Fruit fly (Drosophila melanogaster) whole organism, embryonic: Measurements from ENCODE around the gene CG34117.

ENCODE experiments used
- Asciz ChIP-seq: fragments of 200-800 bp; sonication (Bioruptor generic); optimal IDR thresholded peaks from 2 replicates; lab custom pipeline; 2017; ENCODE audit warnings: missing biosample characterization, mild to moderate bottlenecking, missing genetic modification characterization, missing genetic modification reagents
- B-H2 ChIP-seq: fragments of 200-800 bp; sonication (Bioruptor generic); optimal IDR thresholded peaks from 2 replicates; lab custom pipeline; 2018; ENCODE audit warnings: missing biosample characterization, mild to moderate bottlenecking, missing genetic modification characterization
- Blimp-1 ChIP-seq: fragments of 200-800 bp; sonication (Bioruptor generic); optimal IDR thresholded peaks from 3 replicates; lab custom pipeline; 2018; ENCODE audit warnings: missing biosample characterization, missing genetic modification characterization, mild to moderate bottlenecking, moderate library complexity, missing genetic modification reagents
- CG1024 ChIP-seq: fragments of 200-800 bp; sonication (Bioruptor generic); IDR thresholded peaks from 2 replicates; pipeline ENCODE4 v1.3.6; 2022; ENCODE audit warnings: missing biosample characterization, missing genetic modification characterization
- CG11398 ChIP-seq: fragments of 200-800 bp; sonication (Bioruptor generic); optimal IDR thresholded peaks from 2 replicates; lab custom pipeline; 2016; ENCODE audit warnings: missing biosample characterization, missing genetic modification characterization
- CG12659 ChIP-seq: fragments of 200-800 bp; sonication (Bioruptor generic); optimal IDR thresholded peaks from 3 replicates; lab custom pipeline; 2017; ENCODE audit warnings: mild to moderate bottlenecking, missing biosample characterization, missing genetic modification reagents, missing genetic modification characterization
- CG12769 ChIP-seq: fragments of 200-800 bp; sonication (Bioruptor generic); optimal IDR thresholded peaks from 2 replicates; lab custom pipeline; 2019; ENCODE audit warnings: missing biosample characterization, mild to moderate bottlenecking, missing genetic modification characterization, moderate library complexity
- CG16863 ChIP-seq: fragments of 200-800 bp; sonication (Bioruptor generic); optimal IDR thresholded peaks from 3 replicates; lab custom pipeline; 2016; ENCODE audit warnings: missing biosample characterization, missing genetic modification characterization
- CG17568 ChIP-seq: fragments of 200-800 bp; sonication (Bioruptor generic); optimal IDR thresholded peaks from 2 replicates; lab custom pipeline; 2018; ENCODE audit warnings: missing biosample characterization, mild to moderate bottlenecking, missing genetic modification characterization, moderate library complexity
- CG1792 ChIP-seq: fragments of 200-800 bp; sonication (Bioruptor generic); optimal IDR thresholded peaks from 2 replicates; lab custom pipeline; 2016; ENCODE audit warnings: missing biosample characterization, missing genetic modification characterization
- CG18011 ChIP-seq: fragments of 200-800 bp; sonication (Bioruptor generic); optimal IDR thresholded peaks from 2 replicates; lab custom pipeline; 2017; ENCODE audit warnings: missing biosample characterization, missing genetic modification characterization, mild to moderate bottlenecking, moderate library complexity, missing genotype
- CG1832 ChIP-seq: fragments of 200-800 bp; sonication (Bioruptor generic); optimal IDR thresholded peaks from 2 replicates; lab custom pipeline; 2017; ENCODE audit warnings: missing biosample characterization, mild to moderate bottlenecking, missing genetic modification characterization, inconsistent platforms
- CG2116 ChIP-seq: fragments of 200-800 bp; sonication (Bioruptor generic); optimal IDR thresholded peaks from 3 replicates; lab custom pipeline; 2018; ENCODE audit warnings: missing biosample characterization, mild to moderate bottlenecking, missing genetic modification characterization
- CG5953 ChIP-seq: fragments of 200-800 bp; sonication (Bioruptor generic); IDR thresholded peaks from 2 replicates; pipeline ENCODE4 v1.3.6; 2022; ENCODE audit warnings: missing biosample characterization, missing genetic modification characterization
- CG8359 ChIP-seq: fragments of 200-800 bp; sonication (Bioruptor generic); optimal IDR thresholded peaks from 2 replicates; lab custom pipeline; 2017; ENCODE audit warnings: missing biosample characterization, mild to moderate bottlenecking, missing genetic modification characterization, borderline replicate concordance
- CG8924 ChIP-seq: fragments of 200-800 bp; optimal IDR thresholded peaks from 3 replicates; lab custom pipeline; 2019; ENCODE audit warnings: missing biosample characterization, mild to moderate bottlenecking, missing genetic modification characterization, moderate library complexity
- CTCF ChIP-seq: fragments of 200-800 bp; sonication (Bioruptor generic); optimal IDR thresholded peaks from 2 replicates; lab custom pipeline; 2017; ENCODE audit warnings: missing biosample characterization, mild to moderate bottlenecking, missing genetic modification characterization, moderate library complexity
- CkIIα-i1 ChIP-seq: fragments of 200-800 bp; sonication (Bioruptor generic); IDR thresholded peaks from 2 replicates; pipeline ENCODE4 v1.3.6; 2022; ENCODE audit warnings: missing biosample characterization, missing genetic modification characterization
- D19A ChIP-seq: fragments of 200-800 bp; optimal IDR thresholded peaks from 3 replicates; lab custom pipeline; 2019; ENCODE audit warnings: missing biosample characterization, mild to moderate bottlenecking, missing genetic modification characterization, moderate library complexity
- E2f1 ChIP-seq: fragments of 200-800 bp; sonication (Bioruptor generic); IDR thresholded peaks from 2 replicates; pipeline ENCODE4 v1.3.6; 2022; ENCODE audit warnings: missing biosample characterization, missing genetic modification characterization
- Eip74EF ChIP-seq, 2 experiments: fragments of 200-800 bp in 1 of 2; fragments of >200 bp in 1 of 2; sonication (Bioruptor generic) in 1 of 2; optimal IDR thresholded peaks; 2 replicates each; lab custom pipeline; 2017 to 2019; ENCODE audit warnings: missing biosample characterization in 2 of 2, missing genetic modification characterization in 2 of 2, mild to moderate bottlenecking in 1 of 2, moderate library complexity in 1 of 2
- Ets65A ChIP-seq: fragments of 200-800 bp; sonication (Bioruptor generic); peaks from one replicate; lab custom pipeline; 2016; ENCODE audit warnings: missing biosample characterization, missing genetic modification characterization
- MTF-1 ChIP-seq: fragments of 200-800 bp; sonication (Bioruptor generic); optimal IDR thresholded peaks from 2 replicates; lab custom pipeline; 2018; ENCODE audit warnings: missing biosample characterization, mild to moderate bottlenecking, missing genetic modification characterization, borderline replicate concordance
- Myb ChIP-seq: fragments of 200-800 bp; sonication (Bioruptor generic); optimal IDR thresholded peaks from 2 replicates; lab custom pipeline; 2016; ENCODE audit warnings: missing biosample characterization, missing genetic modification characterization
- NC2α ChIP-seq: fragments of 200-800 bp; sonication (Bioruptor generic); optimal IDR thresholded peaks from 2 replicates; lab custom pipeline; 2016; ENCODE audit warnings: missing biosample characterization, missing genetic modification characterization
- NK7.1 ChIP-seq: fragments of 200-800 bp; sonication (Bioruptor generic); optimal IDR thresholded peaks from 3 replicates; lab custom pipeline; 2016; ENCODE audit warnings: missing biosample characterization, missing genetic modification characterization
- Oaz ChIP-seq: fragments of 200-800 bp; sonication (Bioruptor generic); IDR thresholded peaks from 2 replicates; pipeline ENCODE4 v1.3.6; 2022; ENCODE audit warnings: missing biosample characterization, missing genetic modification characterization
- Oli ChIP-seq: fragments of 200-800 bp; sonication (Bioruptor generic); optimal IDR thresholded peaks from 2 replicates; lab custom pipeline; 2018; ENCODE audit warnings: missing biosample characterization, mild to moderate bottlenecking, missing genetic modification characterization, moderate library complexity
- TFAM ChIP-seq: fragments of 200-800 bp; sonication (Bioruptor generic); optimal IDR thresholded peaks from 2 replicates; lab custom pipeline; 2017; ENCODE audit warnings: missing biosample characterization, missing genetic modification characterization, inconsistent platforms
- ap ChIP-seq: fragments of 200-800 bp; sonication (Bioruptor generic); IDR thresholded peaks from 2 replicates; pipeline ENCODE4 v1.3.6; 2022; ENCODE audit warnings: missing biosample characterization, missing genetic modification characterization
- az2 ChIP-seq: fragments of 200-800 bp; sonication (Bioruptor generic); optimal IDR thresholded peaks from 3 replicates; lab custom pipeline; 2016; ENCODE audit warnings: missing biosample characterization, missing genetic modification characterization
- bab2 ChIP-seq: fragments of 200-800 bp; sonication (Bioruptor generic); optimal IDR thresholded peaks from 2 replicates; lab custom pipeline; 2016; ENCODE audit warnings: missing biosample characterization, missing genetic modification characterization
- cg ChIP-seq: fragments of 200-800 bp; sonication (Bioruptor generic); optimal IDR thresholded peaks from 3 replicates; lab custom pipeline; 2019; ENCODE audit warnings: missing biosample characterization, mild to moderate bottlenecking, missing genetic modification characterization, moderate library complexity
- chinmo ChIP-seq: fragments of 200-800 bp; sonication (Bioruptor generic); IDR thresholded peaks from 4 replicates; pipeline ENCODE4 v1.3.6; 2022; ENCODE audit warnings: missing biosample characterization, missing genetic modification characterization; ENCODE audit not compliant: partially characterized antibody
- crol ChIP-seq: fragments of 200-800 bp; sonication (Bioruptor generic); IDR thresholded peaks from 2 replicates; pipeline ENCODE4 v1.3.6; 2022; ENCODE audit warnings: missing biosample characterization, missing genetic modification characterization
- dimm ChIP-seq: fragments of 200-800 bp; sonication (Bioruptor generic); IDR thresholded peaks from 2 replicates; pipeline ENCODE4 v1.3.6; 2022; ENCODE audit warnings: missing biosample characterization, missing genetic modification characterization
- dm ChIP-seq: fragments of 200-800 bp; sonication (Bioruptor generic); optimal IDR thresholded peaks from 3 replicates; lab custom pipeline; 2016; ENCODE audit warnings: missing biosample characterization, missing genetic modification characterization
- gce ChIP-seq: fragments of 200-800 bp; sonication (Bioruptor generic); IDR thresholded peaks from 3 replicates; pipeline ENCODE4 v1.3.6; 2022; ENCODE audit warnings: missing biosample characterization, missing genetic modification characterization
- gro ChIP-seq: fragments of 200-800 bp; sonication (Bioruptor generic); optimal IDR thresholded peaks from 2 replicates; lab custom pipeline; 2016; ENCODE audit warnings: missing biosample characterization, missing genetic modification characterization
- hbn ChIP-seq: fragments of 200-800 bp; sonication (Bioruptor generic); IDR thresholded peaks from 2 replicates; pipeline ENCODE4 v1.3.6; 2022; ENCODE audit warnings: missing biosample characterization, missing genetic modification characterization; ENCODE audit not compliant: partially characterized antibody
- her ChIP-seq: fragments of 200-800 bp; sonication (Bioruptor generic); optimal IDR thresholded peaks from 2 replicates; lab custom pipeline; 2016; ENCODE audit warnings: missing biosample characterization, missing genetic modification characterization
- lab ChIP-seq: fragments of 200-800 bp; sonication (Bioruptor generic); optimal IDR thresholded peaks from 3 replicates; lab custom pipeline; 2017; ENCODE audit warnings: missing biosample characterization, missing genetic modification characterization, mild to moderate bottlenecking, moderate library complexity, missing genetic modification reagents
- lov ChIP-seq, 2 experiments: fragments of 200-800 bp in 1 of 2; fragments of >200 bp in 1 of 2; sonication (Bioruptor generic) in 1 of 2; IDR thresholded peaks in 1 of 2; optimal IDR thresholded peaks in 1 of 2; 2 replicates in 1 of 2; 3 replicates in 1 of 2; pipeline versions ENCODE4 v1.3.6 to Lab custom; 2017 to 2022; ENCODE audit warnings: missing biosample characterization in 1 of 2, missing genetic modification characterization in 1 of 2
- phol ChIP-seq: fragments of 200-800 bp; sonication (Bioruptor generic); optimal IDR thresholded peaks from 3 replicates; lab custom pipeline; 2018; ENCODE audit warnings: missing biosample characterization, mild to moderate bottlenecking, missing genetic modification characterization, moderate library complexity
- sens ChIP-seq: fragments of 200-800 bp; sonication (Bioruptor generic); peaks from one replicate; lab custom pipeline; 2016; ENCODE audit warnings: missing biosample characterization, missing genetic modification characterization
- slbo ChIP-seq: fragments of 200-800 bp; sonication (Bioruptor generic); IDR thresholded peaks from 2 replicates; pipeline ENCODE4 v1.3.6; 2022; ENCODE audit warnings: missing biosample characterization, missing genetic modification characterization
- ssp ChIP-seq: fragments of 200-800 bp; sonication (Bioruptor generic); IDR thresholded peaks from 2 replicates; pipeline ENCODE4 v1.3.6; 2022; ENCODE audit warnings: missing biosample characterization, missing genetic modification characterization
- tx ChIP-seq: fragments of 200-800 bp; sonication (Bioruptor generic); optimal IDR thresholded peaks from 2 replicates; lab custom pipeline; 2016; ENCODE audit warnings: missing biosample characterization, missing genetic modification characterization
- unpg ChIP-seq: fragments of 200-800 bp; sonication (Bioruptor generic); optimal IDR thresholded peaks from 3 replicates; lab custom pipeline; 2018; ENCODE audit warnings: missing biosample characterization, mild to moderate bottlenecking, missing genetic modification characterization, moderate library complexity
- usp ChIP-seq: fragments of >200 bp; optimal IDR thresholded peaks from 2 replicates; lab custom pipeline; 2017; ENCODE audit warnings: missing biosample characterization, missing genetic modification characterization
- z ChIP-seq: fragments of 200-800 bp; sonication (Bioruptor generic); IDR thresholded peaks from 3 replicates; pipeline ENCODE4 v1.3.6; 2022; ENCODE audit warnings: missing biosample characterization, missing genetic modification characterization

CG34117 gene

DNA sequence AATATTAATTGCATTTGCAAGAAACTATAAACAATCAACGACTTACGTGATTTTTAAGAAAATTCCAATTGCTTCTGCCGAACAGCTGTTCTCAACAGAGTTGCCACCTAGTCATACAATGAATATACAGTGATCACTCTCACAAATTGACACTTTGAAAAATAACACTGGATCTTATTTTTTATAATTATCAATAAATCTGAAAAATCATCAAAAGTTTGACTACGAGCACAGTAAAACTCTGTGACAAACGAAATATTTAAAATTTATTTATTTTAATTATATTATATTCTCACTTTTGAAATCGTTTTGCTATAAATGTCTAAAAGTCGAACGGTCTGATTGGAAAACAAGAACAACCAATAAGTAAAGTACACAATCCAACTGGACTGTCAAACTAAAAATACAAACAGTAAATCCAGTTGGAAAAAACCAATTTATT is at the start of gene CG34117 (continued):
- peak; percentile 68 for TF ChIP-seq CG12769 (tag; lab: Kevin White, UChicago)
- TF ChIP-seq CTCF (GFP tag; lab: Kevin White, UChicago), result peak; percentile 2
- 0 out of 2 replicates have a peak, but pooled peaks have one; percentile 35 for TF ChIP-seq Oaz (GFP tag; lab: Robert Waterston, UW)
- TF ChIP-seq gro (GFP tag; lab: Kevin White, UChicago), result peak; percentile 50
- TF ChIP-seq Blimp-1 (GFP tag; lab: Kevin White, UChicago), result peak; percentile 76
- no peak; the same call in 1 of the 2 replicates for TF ChIP-seq CG5953 (GFP tag; lab: Robert Waterston, UW)
- TF ChIP-seq CG8359 (GFP tag; lab: Kevin White, UChicago), result no peak
- TF ChIP-seq hbn (GFP tag; lab: Robert Waterston, UW), result no peak
- peak; percentile 44; the same call in 1 of the 2 replicates for TF ChIP-seq CkIIα-i1 (GFP tag; lab: Robert Waterston, UW)
- TF ChIP-seq CG12659 (GFP tag; lab: Kevin White, UChicago), result peak; percentile 84
- peak; percentile 88 for TF ChIP-seq az2 (GFP tag; lab: Kevin White, UChicago)
- TF ChIP-seq Myb, result no peak
- no peak for TF ChIP-seq TFAM
- TF ChIP-seq B-H2 (GFP tag; lab: Kevin White, UChicago), result peak; percentile 88
- peak; percentile 41 for TF ChIP-seq CG16863 (GFP tag; lab: Kevin White, UChicago)
- no peak for TF ChIP-seq cg (GFP tag; lab: Kevin White, UChicago)
- peak; percentile 71; the same call in 2 of the 3 replicates for TF ChIP-seq gce (GFP tag; lab: Robert Waterston, UW)
- TF ChIP-seq z, result no peak
- peak; percentile 78 for TF ChIP-seq D19A (tag; lab: Kevin White, UChicago)
- TF ChIP-seq phol (tag; lab: Kevin White, UChicago), result peak; percentile 75
- peak; percentile 17 for TF ChIP-seq her (GFP tag; lab: Kevin White, UChicago)
- no peak for TF ChIP-seq chinmo (GFP tag; lab: Robert Waterston, UW)
- peak; percentile 42; the same call in 1 of the 2 replicates for TF ChIP-seq ap (GFP tag; lab: Robert Waterston, UW)
- TF ChIP-seq Oli, result peak; percentile 74
- peak; percentile 93 for TF ChIP-seq sens (GFP tag; lab: Kevin White, UChicago)
- TF ChIP-seq NC2α (GFP tag; lab: Kevin White, UChicago), result no peak
- peak; percentile 79 for TF ChIP-seq E2f1 (GFP tag; lab: Robert Waterston, UW)
- TF ChIP-seq bab2 (GFP tag; lab: Kevin White, UChicago), result peak; percentile 65
- peak; percentile 88 for TF ChIP-seq CG8924 (tag; lab: Kevin White, UChicago)
- peak; percentile 77 for TF ChIP-seq CG17568
- TF ChIP-seq dimm, result no peak
- TF ChIP-seq CG1792 (GFP tag; lab: Kevin White, UChicago), result peak; percentile 39
- no peak for TF ChIP-seq CG11398 (GFP tag; lab: Kevin White, UChicago)
- no peak for TF ChIP-seq lov (optimal IDR thresholded peaks at IDR 0.05; lab: Kevin White, UChicago)
- no peak for TF ChIP-seq lov (GFP tag; IDR thresholded peaks at IDR 0.05; lab: Robert Waterston, UW)
- TF ChIP-seq lab, result peak; percentile 86
- TF ChIP-seq usp (GFP tag; lab: Kevin White, UChicago), result no peak
- TF ChIP-seq NK7.1, result no peak
- peak; percentile 67 for TF ChIP-seq CG1024 (GFP tag; lab: Robert Waterston, UW)
- no peak for TF ChIP-seq Ets65A (GFP tag; lab: Kevin White, UChicago)
- peak; percentile 14 for TF ChIP-seq tx (GFP tag; lab: Kevin White, UChicago)
- peak; percentile 71 for TF ChIP-seq ssp (GFP tag; lab: Robert Waterston, UW)
- TF ChIP-seq CG1832, result no peak
- peak; percentile 17 for TF ChIP-seq dm (GFP tag; lab: Kevin White, UChicago)
- peak; percentile 41 for TF ChIP-seq MTF-1 (GFP tag; lab: Kevin White, UChicago)
- TF ChIP-seq CG2116, result peak; percentile 54
- TF ChIP-seq Asciz (GFP tag; lab: Kevin White, UChicago), result peak; percentile 39
- peak in 1 of 2 experiments; percentile 73 for TF ChIP-seq Eip74EF (GFP tag; optimal IDR thresholded peaks at IDR 0.05; lab: Kevin White, UChicago)
- TF ChIP-seq slbo (GFP tag; lab: Robert Waterston, UW), result peak; percentile 92
- peak; percentile 32 for TF ChIP-seq CG18011 (GFP tag; lab: Kevin White, UChicago)
- TF ChIP-seq unpg, result peak; percentile 81
- no peak for TF ChIP-seq crol (GFP tag; lab: Robert Waterston, UW)
